Fruit fly (Drosophila melanogaster) whole organism, prepupa: Measurements from ENCODE around the gene CG16986.

Experiments used
- CG10631 ChIP-seq: fragments of 200-800 bp; sonication (Bioruptor generic); optimal IDR thresholded peaks from 2 replicates; lab custom pipeline; 2016; ENCODE audit warnings: missing biosample characterization, missing genetic modification characterization
- CG10669 ChIP-seq: fragments of 200-800 bp; sonication (Bioruptor generic); optimal IDR thresholded peaks from 3 replicates; lab custom pipeline; 2018; ENCODE audit warnings: missing biosample characterization, mild to moderate bottlenecking, missing genetic modification characterization, moderate library complexity
- CG11294 ChIP-seq: fragments of 200-800 bp; sonication (Bioruptor generic); IDR thresholded peaks from 2 replicates; pipeline ENCODE4 v1.3.6; 2022; ENCODE audit warnings: missing biosample characterization, missing genetic modification characterization
- CG11762 ChIP-seq: fragments of 200-800 bp; sonication (Bioruptor generic); optimal IDR thresholded peaks from 3 replicates; lab custom pipeline; 2016; ENCODE audit warnings: missing biosample characterization, missing genetic modification characterization; ENCODE audit not compliant: insufficient read depth
- CG15336 ChIP-seq: fragments of 200-800 bp; sonication (Bioruptor generic); IDR thresholded peaks from 2 replicates; pipeline ENCODE4 v1.3.6; 2022; ENCODE audit warnings: missing biosample characterization, missing genetic modification characterization
- CG1621 ChIP-seq: fragments of 200-800 bp; sonication (Bioruptor generic); optimal IDR thresholded peaks from 3 replicates; lab custom pipeline; 2018; ENCODE audit warnings: missing biosample characterization, mild to moderate bottlenecking, missing genetic modification characterization
- CG3032 ChIP-seq: fragments of 200-800 bp; optimal IDR thresholded peaks from 2 replicates; lab custom pipeline; 2019; ENCODE audit warnings: missing biosample characterization, mild to moderate bottlenecking, missing genetic modification characterization, moderate library complexity
- CG31627 ChIP-seq: fragments of 200-800 bp; sonication (Bioruptor generic); optimal IDR thresholded peaks from 3 replicates; lab custom pipeline; 2016; ENCODE audit warnings: missing biosample characterization, missing genetic modification characterization
- CG32006 ChIP-seq: fragments of 200-800 bp; sonication (Bioruptor generic); optimal IDR thresholded peaks from 3 replicates; lab custom pipeline; 2017; ENCODE audit warnings: missing biosample characterization, mild to moderate bottlenecking, missing genetic modification characterization
- CG34406 ChIP-seq: fragments of 200-800 bp; sonication (Bioruptor generic); optimal IDR thresholded peaks from 3 replicates; lab custom pipeline; 2016; ENCODE audit warnings: missing biosample characterization, missing genetic modification characterization
- CG3919 ChIP-seq: fragments of 200-800 bp; sonication (Bioruptor generic); optimal IDR thresholded peaks from 3 replicates; lab custom pipeline; 2016; ENCODE audit warnings: missing biosample characterization, missing genetic modification characterization
- CG4318 ChIP-seq: fragments of 200-800 bp; sonication (Bioruptor generic); optimal IDR thresholded peaks from 3 replicates; lab custom pipeline; 2017; ENCODE audit warnings: missing biosample characterization, mild to moderate bottlenecking, missing genetic modification characterization
- CG6163 ChIP-seq: fragments of 200-800 bp; sonication (Bioruptor generic); IDR thresholded peaks from 3 replicates; pipeline ENCODE4 v1.3.6; 2022; ENCODE audit warnings: missing biosample characterization, missing genetic modification characterization
- CG6276 ChIP-seq: fragments of 200-800 bp; sonication (Bioruptor generic); optimal IDR thresholded peaks from 2 replicates; lab custom pipeline; 2017; ENCODE audit warnings: missing biosample characterization, mild to moderate bottlenecking, missing genetic modification characterization
- CG6792 ChIP-seq: fragments of 200-800 bp; sonication (Bioruptor generic); optimal IDR thresholded peaks from 3 replicates; lab custom pipeline; 2016; ENCODE audit warnings: missing biosample characterization, missing genetic modification characterization
- CG6808 ChIP-seq: fragments of 200-800 bp; sonication (Bioruptor generic); optimal IDR thresholded peaks from 3 replicates; lab custom pipeline; 2017; ENCODE audit warnings: missing biosample characterization, missing genetic modification characterization, mild to moderate bottlenecking, moderate library complexity, missing genetic modification reagents
- CG6854 ChIP-seq: fragments of 200-800 bp; sonication (Bioruptor generic); optimal IDR thresholded peaks from 2 replicates; lab custom pipeline; 2017; ENCODE audit warnings: missing biosample characterization, mild to moderate bottlenecking, missing genetic modification characterization
- CG7368 ChIP-seq: fragments of 200-800 bp; sonication (Bioruptor generic); optimal IDR thresholded peaks from 3 replicates; lab custom pipeline; 2016; ENCODE audit warnings: missing biosample characterization, missing genetic modification characterization
- CG8119 ChIP-seq: fragments of 200-800 bp; sonication (Bioruptor generic); IDR thresholded peaks from 3 replicates; pipeline ENCODE4 v1.3.6; 2022; ENCODE audit warnings: missing biosample characterization, missing genetic modification characterization
- CG8319 ChIP-seq: fragments of 200-800 bp; sonication (Bioruptor generic); optimal IDR thresholded peaks from 3 replicates; lab custom pipeline; 2016; ENCODE audit warnings: missing biosample characterization, missing genetic modification characterization
- CG9139 ChIP-seq: fragments of 200-800 bp; sonication (Bioruptor generic); optimal IDR thresholded peaks from 3 replicates; lab custom pipeline; 2017; ENCODE audit warnings: missing biosample characterization, mild to moderate bottlenecking, missing genetic modification characterization
- Eip78C ChIP-seq: fragments of 200-800 bp; sonication (Bioruptor generic); peaks from one replicate; lab custom pipeline; 2016; ENCODE audit warnings: missing biosample characterization, missing genetic modification characterization
- Eip93F ChIP-seq: fragments of 200-800 bp; sonication (Bioruptor generic); optimal IDR thresholded peaks from 2 replicates; lab custom pipeline; 2016; ENCODE audit warnings: missing biosample characterization, mild to moderate bottlenecking, missing genetic modification characterization
- Ets21C ChIP-seq: fragments of 200-800 bp; sonication (Bioruptor generic); optimal IDR thresholded peaks from 3 replicates; lab custom pipeline; 2016; ENCODE audit warnings: missing biosample characterization, missing genetic modification characterization
- Ets96B ChIP-seq: fragments of 200-800 bp; optimal IDR thresholded peaks from 2 replicates; lab custom pipeline; 2019; ENCODE audit warnings: missing biosample characterization, mild to moderate bottlenecking, missing genetic modification characterization, moderate library complexity
- Gug ChIP-seq: fragments of 200-800 bp; sonication (Bioruptor generic); IDR thresholded peaks from 2 replicates; pipeline ENCODE4 v1.3.6; 2022; ENCODE audit warnings: missing biosample characterization, missing genetic modification characterization
- Hr39 ChIP-seq: fragments of 200-800 bp; sonication (Bioruptor generic); optimal IDR thresholded peaks from 2 replicates; lab custom pipeline; 2016; ENCODE audit warnings: missing biosample characterization, missing genetic modification characterization
- Hr4 ChIP-seq: fragments of 200-800 bp; sonication (Bioruptor generic); optimal IDR thresholded peaks from 3 replicates; lab custom pipeline; 2016; ENCODE audit warnings: missing biosample characterization, missing genetic modification characterization
- Met ChIP-seq: fragments of 200-800 bp; sonication (Bioruptor generic); optimal IDR thresholded peaks from 3 replicates; lab custom pipeline; 2016; ENCODE audit warnings: missing biosample characterization, missing genetic modification characterization
- OdsH ChIP-seq: fragments of 200-800 bp; sonication (Bioruptor generic); optimal IDR thresholded peaks from 3 replicates; lab custom pipeline; 2016; ENCODE audit warnings: missing biosample characterization, missing genetic modification characterization
- Smox ChIP-seq: fragments of 200-800 bp; sonication (Bioruptor generic); optimal IDR thresholded peaks from 3 replicates; lab custom pipeline; 2016; ENCODE audit warnings: missing biosample characterization, missing genetic modification characterization
- Sox102F ChIP-seq: fragments of 200-800 bp; sonication (Bioruptor generic); optimal IDR thresholded peaks from 2 replicates; lab custom pipeline; 2016; ENCODE audit warnings: missing biosample characterization, mild to moderate bottlenecking, missing genetic modification characterization
- Sox14 ChIP-seq: fragments of 200-800 bp; sonication (Bioruptor generic); optimal IDR thresholded peaks from 3 replicates; lab custom pipeline; 2016; ENCODE audit warnings: missing biosample characterization, missing genetic modification characterization
- Sox15 ChIP-seq: fragments of 200-800 bp; sonication (Bioruptor generic); optimal IDR thresholded peaks from 3 replicates; lab custom pipeline; 2016; ENCODE audit warnings: missing biosample characterization, missing genetic modification characterization
- achi ChIP-seq: fragments of 200-800 bp; sonication (Bioruptor generic); optimal IDR thresholded peaks from 3 replicates; lab custom pipeline; 2016; ENCODE audit warnings: missing biosample characterization, missing genetic modification characterization
- acj6 ChIP-seq: fragments of 200-800 bp; sonication (Bioruptor generic); optimal IDR thresholded peaks from 3 replicates; lab custom pipeline; 2016; ENCODE audit warnings: missing biosample characterization, missing genetic modification characterization
- cyc ChIP-seq: fragments of 200-800 bp; sonication (Bioruptor generic); optimal IDR thresholded peaks from 3 replicates; lab custom pipeline; 2016; ENCODE audit warnings: missing biosample characterization, missing genetic modification characterization
- dac ChIP-seq: fragments of 200-800 bp; sonication (Bioruptor generic); optimal IDR thresholded peaks from 2 replicates; lab custom pipeline; 2017; ENCODE audit warnings: missing biosample characterization, mild to moderate bottlenecking, missing genetic modification characterization
- eg ChIP-seq: fragments of 200-800 bp; sonication (Bioruptor generic); IDR thresholded peaks from 3 replicates; pipeline ENCODE4 v1.3.6; 2022; ENCODE audit warnings: missing biosample characterization, missing genetic modification characterization
- esn ChIP-seq: fragments of 200-800 bp; sonication (Bioruptor generic); optimal IDR thresholded peaks from 2 replicates; lab custom pipeline; 2016; ENCODE audit warnings: missing biosample characterization, mild to moderate bottlenecking, missing genetic modification characterization, moderate library complexity
- lz ChIP-seq: fragments of 200-800 bp; sonication (Bioruptor generic); optimal IDR thresholded peaks from 3 replicates; lab custom pipeline; 2016; ENCODE audit warnings: missing biosample characterization, missing genetic modification characterization
- net ChIP-seq: fragments of 200-800 bp; sonication (Bioruptor generic); optimal IDR thresholded peaks from 3 replicates; lab custom pipeline; 2016; ENCODE audit warnings: missing biosample characterization, missing genetic modification characterization
- pdm3 ChIP-seq: fragments of 200-800 bp; sonication (Bioruptor generic); optimal IDR thresholded peaks from 3 replicates; lab custom pipeline; 2016; ENCODE audit warnings: missing biosample characterization, missing genetic modification characterization
- spab ChIP-seq: fragments of 200-800 bp; sonication (Bioruptor generic); optimal IDR thresholded peaks from 2 replicates; lab custom pipeline; 2017; ENCODE audit warnings: missing biosample characterization, mild to moderate bottlenecking, missing genetic modification characterization, missing genetic modification reagents
- ss ChIP-seq, 2 experiments: fragments of 200-800 bp; sonication (Bioruptor generic); optimal IDR thresholded peaks; 2 replicates in 1 of 2; 3 replicates in 1 of 2; lab custom pipeline; 2017 to 2018; ENCODE audit warnings: mild to moderate bottlenecking in 2 of 2, missing biosample characterization in 2 of 2, missing genetic modification characterization in 2 of 2, moderate library complexity in 1 of 2
- svp ChIP-seq: fragments of 200-800 bp; sonication (Bioruptor generic); peaks from one replicate; lab custom pipeline; 2016; ENCODE audit warnings: missing biosample characterization, missing genetic modification characterization
- topi ChIP-seq: fragments of 200-800 bp; sonication (Bioruptor generic); optimal IDR thresholded peaks from 3 replicates; lab custom pipeline; 2016; ENCODE audit warnings: missing biosample characterization, missing genetic modification characterization
- vri ChIP-seq: fragments of 200-800 bp; sonication (Bioruptor generic); optimal IDR thresholded peaks from 3 replicates; lab custom pipeline; 2016; ENCODE audit warnings: missing biosample characterization, mild to moderate bottlenecking, missing genetic modification characterization

CG16986 gene

dm6 chr3L:2614222-2614621 is 14.1 kb downstream of the CG16986 start:
- peak; percentile 14 for TF ChIP-seq CG10669 (GFP tag; lab: Kevin White, UChicago)
- TF ChIP-seq OdsH (GFP tag; lab: Kevin White, UChicago), result peak; percentile 1
- TF ChIP-seq eg, result no peak
- peak; percentile 4 for TF ChIP-seq Hr4 (GFP tag; lab: Kevin White, UChicago)
- no peak for TF ChIP-seq Gug (GFP tag; lab: Robert Waterston, UW)
- TF ChIP-seq Sox15 (GFP tag; lab: Kevin White, UChicago), result no peak
- TF ChIP-seq Eip78C (GFP tag; lab: Kevin White, UChicago), result peak; percentile 67
- TF ChIP-seq CG8319, result no peak
- no peak for TF ChIP-seq CG9139
- no peak for TF ChIP-seq lz
- TF ChIP-seq Ets21C, result no peak
- TF ChIP-seq Sox102F (GFP tag; lab: Kevin White, UChicago), result no peak
- peak; percentile 4 for TF ChIP-seq topi (GFP tag; lab: Kevin White, UChicago)
- no peak for TF ChIP-seq Eip93F
- peak; percentile 16; the same call in 1 of the 2 replicates for TF ChIP-seq CG15336 (GFP tag; lab: Robert Waterston, UW)
- no peak for TF ChIP-seq Hr39 (GFP tag; lab: Kevin White, UChicago)
- TF ChIP-seq CG6808 (GFP tag; lab: Kevin White, UChicago), result peak; percentile 14
- TF ChIP-seq esn (GFP tag; lab: Kevin White, UChicago), result peak; percentile 14
- no peak for TF ChIP-seq cyc (GFP tag; lab: Kevin White, UChicago)
- no peak for TF ChIP-seq CG11762
- peak; percentile 33 for TF ChIP-seq pdm3
- TF ChIP-seq Smox (GFP tag; lab: Kevin White, UChicago), result no peak
- TF ChIP-seq CG6163 (GFP tag; lab: Robert Waterston, UW), result no peak
- no peak for TF ChIP-seq dac
- TF ChIP-seq CG3919 (GFP tag; lab: Kevin White, UChicago), result no peak
- peak; percentile 59 for TF ChIP-seq svp (GFP tag; lab: Kevin White, UChicago)
- peak; percentile 13 for TF ChIP-seq CG4318
- peak; percentile 27 for TF ChIP-seq CG3032
- TF ChIP-seq CG6276, result peak; percentile 21
- TF ChIP-seq Sox14 (GFP tag; lab: Kevin White, UChicago), result no peak
- TF ChIP-seq CG32006 (GFP tag; lab: Kevin White, UChicago), result peak; percentile 38
- peak; percentile 36 for TF ChIP-seq Ets96B (tag; lab: Kevin White, UChicago)
- TF ChIP-seq CG8119 (GFP tag; lab: Robert Waterston, UW), result no peak
- TF ChIP-seq CG31627 (GFP tag; lab: Kevin White, UChicago), result peak; percentile 5
- no peak for TF ChIP-seq CG7368 (GFP tag; lab: Kevin White, UChicago)
- no peak for TF ChIP-seq vri
- TF ChIP-seq CG11294 (GFP tag; lab: Robert Waterston, UW), result no peak

- TF ChIP-seq CG8119 (GFP tag; lab: Robert Waterston, UW) (no peak), Smox (GFP tag; lab: Kevin White, UChicago) (no peak), acj6 (GFP tag; lab: Kevin White, UChicago) (no peak), Eip78C (GFP tag; lab: Kevin White, UChicago) (peak; percentile 5), svp (GFP tag; lab: Kevin White, UChicago) (no peak)
Measured at dm6 chr3L:2629964-2630363, 29.8 kb downstream of the CG16986 start, which contains the start of gene Pxn. Pxn (minus strand) TSS chr3L:2630064.

dm6 chr3L:2631406-2631805 is 31.3 kb downstream of the CG16986 start, which contains the start of the genes CG42245 and MEP-1:
CG42245 (plus strand) TSS chr3L:2631715.
MEP-1 (plus strand) TSS chr3L:2631715.
- TF ChIP-seq vri (peak; percentile 67), Sox14 (GFP tag; lab: Kevin White, UChicago) (peak; percentile 57), CG34406 (peak; percentile 37), CG6163 (GFP tag; lab: Robert Waterston, UW) (no peak), Eip78C (GFP tag; lab: Kevin White, UChicago) (peak; percentile 69), CG10631 (GFP tag; lab: Kevin White, UChicago) (peak; percentile 55), eg (peak; percentile 40; the same call in 1 of the 3 replicates), cyc (GFP tag; lab: Kevin White, UChicago) (peak; percentile 61), CG11762 (no peak), CG6808 (GFP tag; lab: Kevin White, UChicago) (peak; percentile 100), CG1621 (tag; lab: Kevin White, UChicago) (no peak), CG6854 (no peak), CG6792 (GFP tag; lab: Kevin White, UChicago) (peak; percentile 30), CG8119 (GFP tag; lab: Robert Waterston, UW) (no peak), ss (GFP tag; optimal IDR thresholded peaks at IDR 0.05; lab: Kevin White, UChicago) (peak in 1 of 2 experiments; percentile 20), Sox102F (GFP tag; lab: Kevin White, UChicago) (peak; percentile 66), Met (GFP tag; lab: Kevin White, UChicago) (peak; percentile 70), pdm3 (peak; percentile 62), achi (peak; percentile 26), CG7368 (GFP tag; lab: Kevin White, UChicago) (peak; percentile 34), lz (peak; percentile 48), spab (GFP tag; lab: Kevin White, UChicago) (no peak), dac (no peak), CG10669 (GFP tag; lab: Kevin White, UChicago) (peak; percentile 19), net (GFP tag; lab: Kevin White, UChicago) (peak; percentile 41)
